Fruit fly (Drosophila melanogaster): ENCODE measurements around the gene cup.

cup gene

DNA sequence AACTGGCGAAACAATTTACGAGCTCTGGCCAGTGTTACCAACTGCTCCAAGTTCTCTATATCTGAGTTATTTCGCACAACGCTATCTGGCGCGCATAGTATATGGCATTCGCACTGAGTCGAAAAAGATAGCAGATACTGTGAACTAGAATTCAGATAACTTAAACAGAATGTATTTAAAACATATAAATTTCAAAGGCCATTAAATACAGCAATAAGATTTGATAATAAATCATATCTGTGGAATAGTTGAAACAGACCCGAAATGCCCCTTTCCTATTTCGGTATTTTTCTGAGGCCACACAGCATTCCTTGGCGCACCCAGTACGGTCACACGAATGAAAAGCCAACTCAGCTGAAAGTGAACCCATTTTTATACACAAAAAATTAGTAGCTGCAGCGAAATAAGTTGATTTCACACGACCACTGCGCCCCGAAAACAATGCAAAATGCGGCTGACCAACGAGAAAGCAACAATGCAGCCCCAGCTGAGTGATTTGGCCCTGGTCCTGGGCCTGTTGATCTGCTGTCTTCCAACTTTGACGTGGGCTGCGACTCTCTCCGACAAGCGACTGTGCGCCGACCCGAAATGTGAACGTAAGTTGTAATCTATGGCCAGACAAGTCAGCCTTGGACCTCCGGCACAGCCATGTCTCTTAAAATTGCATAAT is 14.2 kb upstream of the cup start, which contains the start of the genes CG31635 and Tango1:
Gene CG31635, minus strand, starts transcription at position 30 of the 670 bp plus-strand sequence.
Gene Tango1, plus strand, starts transcription at position 304 of the 670 bp plus-strand sequence.
- peak; percentile 36; the same call in 1 of the 2 replicates for TF ChIP-seq Ets98B (GFP tag; IDR thresholded peaks at IDR 0.05)
- TF ChIP-seq EcR (GFP tag; optimal IDR thresholded peaks at IDR 0.05) = no peak

DNA sequence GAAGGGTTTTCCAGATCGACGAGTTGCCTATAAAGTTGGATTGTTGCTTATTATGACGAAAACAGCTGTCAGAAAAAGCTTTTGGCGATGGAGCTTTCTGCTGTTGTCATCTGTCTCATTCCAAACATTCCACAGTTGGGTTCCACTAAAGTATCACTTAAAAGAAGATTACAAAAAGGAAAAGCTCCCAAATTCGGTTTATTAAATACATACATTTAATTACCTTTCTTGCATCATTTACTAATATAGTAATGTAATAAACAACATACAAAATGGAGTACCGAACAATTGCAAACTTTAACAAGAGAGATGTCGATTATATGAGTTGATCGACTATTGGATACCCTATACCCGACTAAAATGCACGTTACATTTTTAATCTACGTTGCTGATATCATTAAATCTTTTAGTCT is 7.2 kb upstream of the cup start, which contains the start of gene CG31633:
Gene CG31633, minus strand, starts transcription at position 58 of the 413 bp plus-strand sequence.
- TF ChIP-seq CG34367 (tag; optimal IDR thresholded peaks at IDR 0.05) (no peak), CG12605 (GFP tag; IDR thresholded peaks at IDR 0.05) (no peak), Pif1A (GFP tag; optimal IDR thresholded peaks at IDR 0.05) (no peak), Ets98B (GFP tag; IDR thresholded peaks at IDR 0.05) (no peak), CG8301 (tag; optimal IDR thresholded peaks at IDR 0.05) (no peak), gl (tag; optimal IDR thresholded peaks at IDR 0.05) (no peak), CG8159 (tag; optimal IDR thresholded peaks at IDR 0.05) (no peak), D1 (tag; optimal IDR thresholded peaks at IDR 0.05) (no peak), CG10348 (GFP tag; IDR thresholded peaks at IDR 0.05) (no peak), CG9948 (tag; optimal IDR thresholded peaks at IDR 0.05) (no peak), CG14655 (GFP tag; optimal IDR thresholded peaks at IDR 0.05) (no peak), fd96Ca (GFP tag; IDR thresholded peaks at IDR 0.05) (no peak), CG4496 (GFP tag; IDR thresholded peaks at IDR 0.05) (no peak), CG32121 (GFP tag; IDR thresholded peaks at IDR 0.05) (no peak), CG15710 (tag; optimal IDR thresholded peaks at IDR 0.05) (no peak), Pif1B (GFP tag; optimal IDR thresholded peaks at IDR 0.05) (no peak), CG17806 (tag; optimal IDR thresholded peaks at IDR 0.05) (no peak), EcR (GFP tag; optimal IDR thresholded peaks at IDR 0.05) (no peak), rn (GFP tag; IDR thresholded peaks at IDR 0.05) (no peak), Snoo (tag; optimal IDR thresholded peaks at IDR 0.05) (no peak)

DNA sequence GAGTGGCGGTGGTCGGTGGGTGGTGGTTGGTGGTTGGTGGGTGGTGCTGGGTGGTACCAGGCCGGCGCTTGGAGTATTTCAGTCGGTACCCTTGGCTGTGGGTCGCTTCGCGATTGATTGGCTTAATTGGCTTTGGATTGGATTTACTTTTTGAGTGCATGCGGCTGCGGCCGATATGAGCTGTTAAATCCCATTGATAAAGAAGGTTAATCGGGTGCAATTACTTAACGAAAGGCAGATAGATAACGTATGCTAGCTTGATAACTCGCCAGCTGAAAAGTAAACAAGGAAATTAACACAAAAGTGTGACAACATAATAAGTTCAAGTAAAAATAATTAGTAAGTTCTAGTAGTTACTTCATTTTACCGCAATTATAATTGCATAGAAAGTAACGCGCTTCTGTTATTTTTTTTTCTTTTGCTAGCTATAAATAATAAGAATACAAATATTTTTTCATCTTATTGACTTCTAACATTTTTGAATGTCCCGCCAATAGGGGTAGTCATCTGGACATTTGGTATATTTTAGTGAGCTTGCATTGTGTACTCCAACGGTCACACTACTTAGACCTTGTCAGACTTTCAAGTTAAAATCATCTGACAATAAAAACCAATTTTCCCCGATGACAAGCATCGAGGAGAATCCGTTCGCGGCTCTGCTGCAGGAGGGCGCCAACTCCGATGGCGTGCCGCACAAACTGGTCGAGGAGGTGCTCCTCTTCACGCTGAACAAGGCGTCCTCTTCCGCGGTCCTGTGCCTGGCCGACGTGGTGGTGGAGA is 5.3 kb upstream of the cup start, which contains the start of the genes CG31636 and Ube4A:
Gene CG31636, minus strand, starts transcription at position 184 of the 780 bp plus-strand sequence.
Gene Ube4A, plus strand, starts transcription at position 549 of the 780 bp plus-strand sequence.
- TF ChIP-seq CG12605 (GFP tag; IDR thresholded peaks at IDR 0.05) = no peak
- peak; percentile 60 for TF ChIP-seq EcR (GFP tag; optimal IDR thresholded peaks at IDR 0.05)

DNA sequence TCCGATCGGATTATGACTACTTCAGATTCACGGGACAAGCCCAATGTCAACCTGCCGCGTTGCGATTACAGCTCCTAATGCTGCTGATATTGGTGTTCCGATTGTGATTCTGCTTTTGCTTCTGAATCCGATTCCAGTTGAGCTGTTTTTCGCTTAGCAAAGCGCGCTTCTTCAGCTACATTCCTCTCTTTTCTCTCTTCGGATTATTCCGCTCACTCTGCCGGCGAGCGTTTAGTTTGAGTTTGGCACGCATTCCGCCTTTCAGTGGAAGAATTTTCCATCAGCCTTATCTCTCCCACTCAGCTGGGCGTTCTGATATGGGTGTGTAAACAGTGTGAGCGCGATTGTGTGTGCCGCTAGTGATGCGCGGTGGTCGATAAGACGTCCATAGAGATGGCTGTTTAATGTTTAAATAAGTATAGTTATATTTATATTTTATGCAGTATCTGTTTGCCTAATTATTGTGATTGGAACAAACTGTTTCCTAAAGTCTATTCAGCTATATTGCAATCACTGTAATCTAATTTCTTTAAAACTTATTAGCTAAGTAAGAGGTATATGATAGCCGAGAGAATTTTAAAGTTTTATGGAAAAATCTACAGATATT is 4.4 kb downstream of the cup start, which contains the start of gene Galt:
Gene Galt, minus strand, starts transcription at position 315 of the 607 bp plus-strand sequence.
- no peak for TF ChIP-seq CG34367 (tag; optimal IDR thresholded peaks at IDR 0.05)
- no peak for TF ChIP-seq Pif1B (GFP tag; optimal IDR thresholded peaks at IDR 0.05)
- TF ChIP-seq CG8301 (tag; optimal IDR thresholded peaks at IDR 0.05) = peak; percentile 43
- no peak; the same call in 1 of the 2 replicates for TF ChIP-seq Ets98B (GFP tag; IDR thresholded peaks at IDR 0.05)
- TF ChIP-seq gl (tag; optimal IDR thresholded peaks at IDR 0.05) = no peak
- TF ChIP-seq CG15710 (tag; optimal IDR thresholded peaks at IDR 0.05) = peak; percentile 39
- peak; percentile 27 for TF ChIP-seq CG9948 (tag; optimal IDR thresholded peaks at IDR 0.05)
- TF ChIP-seq CG10348 (GFP tag; IDR thresholded peaks at IDR 0.05) = no peak
- TF ChIP-seq D1 (tag; optimal IDR thresholded peaks at IDR 0.05) = no peak
- peak; percentile 42 for TF ChIP-seq Snoo (tag; optimal IDR thresholded peaks at IDR 0.05)
- peak; percentile 58 for TF ChIP-seq CG8159 (tag; optimal IDR thresholded peaks at IDR 0.05)
- 0 out of 3 replicates have a peak, but pooled peaks have one; percentile 21 for TF ChIP-seq CG4496 (GFP tag; IDR thresholded peaks at IDR 0.05)
- no peak for TF ChIP-seq CG12605 (GFP tag; IDR thresholded peaks at IDR 0.05)
- TF ChIP-seq CG17806 (tag; optimal IDR thresholded peaks at IDR 0.05) = peak; percentile 37
- no peak for TF ChIP-seq rn (GFP tag; IDR thresholded peaks at IDR 0.05)
- TF ChIP-seq CG32121 (GFP tag; IDR thresholded peaks at IDR 0.05) = peak; percentile 36
- peak; percentile 6; the same call in 1 of the 3 replicates for TF ChIP-seq fd96Ca (GFP tag; IDR thresholded peaks at IDR 0.05)

DNA sequence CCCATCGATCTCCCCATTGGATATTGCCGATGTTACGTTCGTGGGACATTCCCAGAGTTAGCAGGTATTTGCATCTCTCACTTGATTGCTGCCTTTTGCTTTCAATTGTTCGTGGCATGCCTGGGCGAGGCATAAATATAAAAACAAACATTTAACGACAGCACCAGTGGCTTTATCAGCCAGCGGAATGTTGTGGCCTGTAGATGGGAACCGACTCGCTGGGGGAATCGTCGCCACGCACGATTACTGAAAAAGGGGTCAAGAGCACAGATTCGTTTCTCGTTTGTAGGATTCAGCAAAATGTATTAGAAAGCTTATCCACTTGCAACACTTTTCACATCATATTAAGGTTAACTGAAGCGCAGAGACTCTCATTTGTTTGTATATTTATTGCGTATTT is 7.9 kb downstream of the cup start:
- no peak for TF ChIP-seq gl (tag; optimal IDR thresholded peaks at IDR 0.05)
- TF ChIP-seq CG12605 (GFP tag; IDR thresholded peaks at IDR 0.05) = no peak
- no peak for TF ChIP-seq rn (GFP tag; IDR thresholded peaks at IDR 0.05)
- no peak for TF ChIP-seq D1 (tag; optimal IDR thresholded peaks at IDR 0.05)
- no peak for TF ChIP-seq Pif1A (GFP tag; optimal IDR thresholded peaks at IDR 0.05)
- TF ChIP-seq CG8159 (tag; optimal IDR thresholded peaks at IDR 0.05) = no peak
- TF ChIP-seq Pif1B (GFP tag; optimal IDR thresholded peaks at IDR 0.05) = no peak
- TF ChIP-seq CG32121 (GFP tag; IDR thresholded peaks at IDR 0.05) = peak; percentile 11; the same call in 1 of the 2 replicates
- TF ChIP-seq Ets98B (GFP tag; IDR thresholded peaks at IDR 0.05) = no peak
- no peak for TF ChIP-seq CG9948 (tag; optimal IDR thresholded peaks at IDR 0.05)
- no peak for TF ChIP-seq Snoo (tag; optimal IDR thresholded peaks at IDR 0.05)
- no peak for TF ChIP-seq CG8301 (tag; optimal IDR thresholded peaks at IDR 0.05)
- TF ChIP-seq CG4496 (GFP tag; IDR thresholded peaks at IDR 0.05) = no peak
- peak; percentile 36 for TF ChIP-seq EcR (GFP tag; optimal IDR thresholded peaks at IDR 0.05)
- TF ChIP-seq CG15710 (tag; optimal IDR thresholded peaks at IDR 0.05) = no peak
- TF ChIP-seq fd96Ca (GFP tag; IDR thresholded peaks at IDR 0.05) = no peak
- TF ChIP-seq CG14655 (GFP tag; optimal IDR thresholded peaks at IDR 0.05) = no peak
- TF ChIP-seq CG17806 (tag; optimal IDR thresholded peaks at IDR 0.05) = no peak
